Worm (Caenorhabditis elegans) whole organism, L1 larva: ENCODE results near the gene nhr-268.

Experiments
- C04F5.9 ChIP-seq: sonication (generic microtip); optimal IDR thresholded peaks from 2 replicates; lab custom pipeline; 2016; ENCODE audit warnings: missing genetic modification characterization, missing compliant biosample characterization
- aha-1 ChIP-seq: fragments of 150-350 bp; optimal IDR thresholded peaks from 2 replicates; lab custom pipeline; 2014; ENCODE audit warnings: missing biosample characterization, missing genetic modification characterization
- alr-1 ChIP-seq: fragments of 200-800 bp; sonication (Bioruptor generic); optimal IDR thresholded peaks from 2 replicates; lab custom pipeline; 2018; ENCODE audit warnings: borderline replicate concordance, mild to moderate bottlenecking, missing genetic modification characterization, missing compliant biosample characterization
- ama-1 ChIP-seq: fragments of 150-350 bp; optimal IDR thresholded peaks from 2 replicates; lab custom pipeline; 2014
- ceh-63 ChIP-seq: fragments of 200-800 bp; sonication (Bioruptor generic); optimal IDR thresholded peaks from 2 replicates; lab custom pipeline; 2018; ENCODE audit warnings: mild to moderate bottlenecking, missing genetic modification characterization, missing compliant biosample characterization
- ceh-8 ChIP-seq: fragments of 200-800 bp; sonication (Bioruptor generic); optimal IDR thresholded peaks from 2 replicates; lab custom pipeline; 2018; ENCODE audit warnings: mild to moderate bottlenecking, missing genetic modification characterization, moderate library complexity, missing compliant biosample characterization
- ceh-82 ChIP-seq, 3 experiments: fragments of 150-350 bp in 1 of 3; sonication (generic microtip) in 2 of 3; optimal IDR thresholded peaks; 2 replicates each; lab custom pipeline; 2014 to 2017; ENCODE audit warnings: missing biosample characterization in 3 of 3, missing genetic modification characterization in 3 of 3
- ceh-88 ChIP-seq: fragments of 200-800 bp; sonication (Bioruptor generic); IDR thresholded peaks from 2 replicates; pipeline ENCODE4 v1.3.6; 2022; ENCODE audit warnings: missing genetic modification characterization, missing compliant biosample characterization
- dsc-1 ChIP-seq: sonication (generic microtip); optimal IDR thresholded peaks from 2 replicates; lab custom pipeline; 2016; ENCODE audit warnings: mild to moderate bottlenecking, missing genetic modification characterization, missing compliant biosample characterization
- efl-3 ChIP-seq: fragments of 200-800 bp; sonication (Bioruptor generic); optimal IDR thresholded peaks from 2 replicates; lab custom pipeline; 2018; ENCODE audit warnings: mild to moderate bottlenecking, missing genetic modification characterization, missing compliant biosample characterization
- elt-2 ChIP-seq: sonication (generic microtip); optimal IDR thresholded peaks from 2 replicates; lab custom pipeline; 2016; ENCODE audit warnings: missing genetic modification characterization, mild to moderate bottlenecking, inconsistent platforms, missing compliant biosample characterization, missing genetic modification reagents
- elt-3 ChIP-seq, 6 experiments: fragments of 150-350 bp in 1 of 6; sonication (generic microtip); optimal IDR thresholded peaks; 2 replicates each; lab custom pipeline; 2017 to 2018; ENCODE audit warnings: missing biosample characterization in 6 of 6, missing genetic modification characterization in 6 of 6, inconsistent platforms in 1 of 6
- ets-5 ChIP-seq: fragments of 200-800 bp; sonication (Bioruptor generic); IDR thresholded peaks from 2 replicates; pipeline ENCODE4 v1.3.6; 2022; ENCODE audit warnings: missing genetic modification characterization, missing compliant biosample characterization
- fkh-8 ChIP-seq: sonication (generic microtip); optimal IDR thresholded peaks from 2 replicates; lab custom pipeline; 2016; ENCODE audit warnings: mild to moderate bottlenecking, missing genetic modification characterization, missing compliant biosample characterization
- fos-1 ChIP-seq: fragments of 150-350 bp; optimal IDR thresholded peaks from 2 replicates; lab custom pipeline; 2014; ENCODE audit warnings: missing biosample characterization, missing genetic modification characterization
- hlh-4 ChIP-seq: sonication (generic microtip); optimal IDR thresholded peaks from 2 replicates; lab custom pipeline; 2016; ENCODE audit warnings: mild to moderate bottlenecking, missing genetic modification characterization, missing compliant biosample characterization
- jun-1 ChIP-seq: fragments of 150-350 bp; optimal IDR thresholded peaks from 2 replicates; lab custom pipeline; 2014; ENCODE audit warnings: missing biosample characterization, missing genetic modification reagents, missing genetic modification characterization
- lin-35 ChIP-seq, 2 experiments: fragments of 150-350 bp; optimal IDR thresholded peaks; 2 replicates each; lab custom pipeline; 2014; ENCODE audit warnings: missing biosample characterization in 2 of 2, missing genetic modification characterization in 2 of 2, missing genetic modification reagents in 2 of 2
- lin-39 ChIP-seq: fragments of 150-350 bp; optimal IDR thresholded peaks from 2 replicates; lab custom pipeline; 2014; ENCODE audit warnings: missing biosample characterization, missing genetic modification reagents, missing genetic modification characterization
- lir-3 ChIP-seq: sonication (generic microtip); optimal IDR thresholded peaks from 2 replicates; lab custom pipeline; 2016; ENCODE audit warnings: mild to moderate bottlenecking, missing genetic modification characterization, moderate library complexity, missing compliant biosample characterization; ENCODE audit not compliant: poor library complexity
- mdl-1 ChIP-seq, 2 experiments: fragments of 150-350 bp; optimal IDR thresholded peaks; 2 replicates each; lab custom pipeline; 2014 to 2017; ENCODE audit warnings: missing biosample characterization in 2 of 2, missing genetic modification characterization in 2 of 2, inconsistent platforms in 1 of 2
- mef-2 ChIP-seq: fragments of 150-350 bp; optimal IDR thresholded peaks from 2 replicates; lab custom pipeline; 2014; ENCODE audit warnings: missing biosample characterization, missing genetic modification characterization
- mep-1 ChIP-seq: fragments of 150-350 bp; optimal IDR thresholded peaks from 2 replicates; lab custom pipeline; 2014; ENCODE audit warnings: missing biosample characterization, missing genetic modification characterization
- nhr-11 ChIP-seq: fragments of 150-350 bp; optimal IDR thresholded peaks from 2 replicates; lab custom pipeline; 2014; ENCODE audit warnings: missing biosample characterization, missing genetic modification characterization
- nhr-12 ChIP-seq: sonication (generic microtip); optimal IDR thresholded peaks from 2 replicates; lab custom pipeline; 2017; ENCODE audit warnings: missing biosample characterization, missing genetic modification characterization
- nhr-20 ChIP-seq: sonication (generic microtip); optimal IDR thresholded peaks from 2 replicates; lab custom pipeline; 2016; ENCODE audit warnings: mild to moderate bottlenecking, missing genetic modification characterization, missing compliant biosample characterization
- nhr-28 ChIP-seq: fragments of 150-350 bp; optimal IDR thresholded peaks from 2 replicates; lab custom pipeline; 2014; ENCODE audit warnings: missing biosample characterization, missing genetic modification characterization
- nhr-77 ChIP-seq: fragments of 150-350 bp; optimal IDR thresholded peaks from 2 replicates; lab custom pipeline; 2014; ENCODE audit warnings: missing biosample characterization, missing genetic modification characterization
- nhr-85 ChIP-seq: sonication (generic microtip); peaks from one replicate; lab custom pipeline; 2016; ENCODE audit warnings: missing genetic modification characterization, inconsistent platforms, missing compliant biosample characterization
- pag-3 ChIP-seq: sonication (generic microtip); optimal IDR thresholded peaks from 2 replicates; lab custom pipeline; 2017; ENCODE audit warnings: missing genetic modification characterization, mild to moderate bottlenecking, missing compliant biosample characterization, antibody characterized with exemption, borderline replicate concordance; ENCODE audit not compliant: insufficient read depth
- pqm-1 ChIP-seq: sonication (generic microtip); optimal IDR thresholded peaks from 3 replicates; lab custom pipeline; 2017; ENCODE audit warnings: missing biosample characterization, missing genetic modification characterization
- rnt-1 ChIP-seq: sonication (generic microtip); optimal IDR thresholded peaks from 2 replicates; lab custom pipeline; 2016; ENCODE audit warnings: mild to moderate bottlenecking, missing genetic modification characterization, moderate library complexity, missing compliant biosample characterization
- snu-23 ChIP-seq: sonication (generic microtip); optimal IDR thresholded peaks from 2 replicates; lab custom pipeline; 2016; ENCODE audit warnings: missing genetic modification characterization, missing compliant biosample characterization
- swsn-7 ChIP-seq: sonication (generic microtip); optimal IDR thresholded peaks from 2 replicates; lab custom pipeline; 2016; ENCODE audit warnings: missing genetic modification characterization, missing compliant biosample characterization
- tbx-2 ChIP-seq: sonication (generic microtip); optimal IDR thresholded peaks from 2 replicates; lab custom pipeline; 2016; ENCODE audit warnings: missing genetic modification characterization, missing compliant biosample characterization
- unc-130 ChIP-seq: fragments of 150-350 bp; optimal IDR thresholded peaks from 2 replicates; lab custom pipeline; 2017; ENCODE audit warnings: missing biosample characterization, missing genetic modification characterization, inconsistent platforms
- unc-62 ChIP-seq: fragments of 150-350 bp; optimal IDR thresholded peaks from 2 replicates; lab custom pipeline; 2014; ENCODE audit warnings: missing biosample characterization, missing genetic modification reagents, missing genetic modification characterization
- unc-86 ChIP-seq: sonication (generic microtip); optimal IDR thresholded peaks from 2 replicates; lab custom pipeline; 2016; ENCODE audit warnings: missing genetic modification characterization, missing compliant biosample characterization
- xbp-1 ChIP-seq: sonication (generic microtip); optimal IDR thresholded peaks from 2 replicates; lab custom pipeline; 2016; ENCODE audit warnings: missing genetic modification characterization, missing compliant biosample characterization
- ztf-4 ChIP-seq: fragments of 150-350 bp; optimal IDR thresholded peaks from 2 replicates; lab custom pipeline; 2014; ENCODE audit warnings: missing biosample characterization, missing genetic modification characterization

nhr-268 gene

DNA sequence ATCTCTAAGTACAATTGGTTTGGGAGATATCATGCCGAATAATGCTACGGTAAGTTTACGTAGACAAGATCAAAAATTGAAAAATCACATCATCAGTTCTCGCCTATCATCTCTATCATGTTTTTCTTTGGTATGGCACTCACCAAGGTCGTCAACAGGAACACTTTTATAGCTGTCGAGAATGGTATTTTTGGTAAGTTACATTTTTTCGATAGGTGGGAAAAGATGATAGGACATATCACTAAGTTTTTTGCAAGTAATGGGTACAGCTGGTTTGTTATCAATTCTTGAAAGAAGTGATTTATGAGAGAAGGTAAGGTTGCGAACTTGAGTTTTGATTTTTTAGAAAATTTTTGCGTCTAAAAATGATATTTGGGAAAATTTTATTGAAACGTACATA, 17.9 kb downstream of the nhr-268 start (continued):
- TF ChIP-seq jun-1, result no peak
- no peak for TF ChIP-seq swsn-7 (tag; lab: Kevin White, UChicago)
- TF ChIP-seq mef-2 (tag; lab: Kevin White, UChicago), result no peak
- TF ChIP-seq rnt-1 (tag; lab: Kevin White, UChicago), result no peak
- no peak for TF ChIP-seq lin-39
- no peak for TF ChIP-seq unc-130 (tag; lab: Kevin White, UChicago)
- TF ChIP-seq alr-1, result no peak
- no peak for TF ChIP-seq nhr-11 (tag; lab: Kevin White, UChicago)
- no peak for TF ChIP-seq unc-62 (GFP tag; lab: Kevin White, UChicago)
- no peak for TF ChIP-seq unc-86 (tag; lab: Kevin White, UChicago)
- TF ChIP-seq nhr-85 (tag; lab: Kevin White, UChicago), result peak; percentile 90
- TF ChIP-seq mep-1 (tag; lab: Kevin White, UChicago), result no peak
- TF ChIP-seq aha-1 (tag; lab: Kevin White, UChicago), result no peak
- no peak for TF ChIP-seq tbx-2 (tag; lab: Kevin White, UChicago)
- no peak for TF ChIP-seq ztf-4 (tag; lab: Kevin White, UChicago)
- TF ChIP-seq ama-1 (lab: Kevin White, UChicago), result no peak
- TF ChIP-seq ceh-8 (GFP tag; lab: Kevin White, UChicago), result no peak
- TF ChIP-seq ceh-88 (GFP tag; lab: Robert Waterston, UW), result no peak
- TF ChIP-seq ets-5 (GFP tag; lab: Robert Waterston, UW), result no peak
- no peak for TF ChIP-seq fos-1 (tag; lab: Kevin White, UChicago)
- TF ChIP-seq lin-35 (GFP tag; optimal IDR thresholded peaks at IDR 0.05; lab: Kevin White, UChicago), result no peak
- TF ChIP-seq lir-3, result no peak
- peak in 5 of 6 experiments; percentile 32 to 98 (median 74) for TF ChIP-seq elt-3 (tag; optimal IDR thresholded peaks at IDR 0.05; lab: Kevin White, UChicago)
- TF ChIP-seq nhr-77, result no peak
- no peak for TF ChIP-seq snu-23 (GFP tag; lab: Kevin White, UChicago)
- no peak for TF ChIP-seq nhr-28 (tag; lab: Kevin White, UChicago)
- TF ChIP-seq ceh-63, result no peak
- peak; percentile 74 for TF ChIP-seq nhr-20
- no peak for TF ChIP-seq hlh-4 (tag; lab: Kevin White, UChicago)
- TF ChIP-seq C04F5.9 (tag; lab: Kevin White, UChicago), result no peak
- no peak for TF ChIP-seq mdl-1 (tag; optimal IDR thresholded peaks at IDR 0.05; lab: Kevin White, UChicago)
- TF ChIP-seq ceh-82 (tag; optimal IDR thresholded peaks at IDR 0.05; lab: Kevin White, UChicago), result no peak
- TF ChIP-seq, all 84 proteins: peak for 11

DNA sequence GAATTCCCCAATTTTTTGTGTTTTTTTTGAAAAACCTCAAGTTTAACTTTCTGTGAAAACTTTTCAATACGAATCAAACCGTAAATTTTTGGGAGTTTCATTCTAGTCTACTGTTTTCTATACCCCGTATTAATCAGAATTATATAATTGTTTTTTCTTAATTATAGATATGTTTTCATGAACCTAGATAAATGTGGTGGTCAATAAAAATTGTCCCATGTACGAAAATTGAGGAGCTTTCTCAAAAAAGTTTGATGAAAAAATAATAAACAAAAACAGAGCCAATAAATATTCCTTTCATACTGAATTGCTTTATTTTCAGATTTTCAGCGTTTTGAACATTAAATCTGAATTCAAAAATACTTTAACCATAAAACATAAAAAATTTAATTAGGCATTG, 20.3 kb downstream of the nhr-268 start, which contains the start of gene Y6E2A.1:
Gene Y6E2A.1 (minus strand): TSS at position 101 of the 400 bp plus-strand sequence.
- TF ChIP-seq jun-1 (no peak), lir-3 (no peak), nhr-28 (tag; lab: Kevin White, UChicago) (no peak), ets-5 (GFP tag; lab: Robert Waterston, UW) (no peak)

DNA sequence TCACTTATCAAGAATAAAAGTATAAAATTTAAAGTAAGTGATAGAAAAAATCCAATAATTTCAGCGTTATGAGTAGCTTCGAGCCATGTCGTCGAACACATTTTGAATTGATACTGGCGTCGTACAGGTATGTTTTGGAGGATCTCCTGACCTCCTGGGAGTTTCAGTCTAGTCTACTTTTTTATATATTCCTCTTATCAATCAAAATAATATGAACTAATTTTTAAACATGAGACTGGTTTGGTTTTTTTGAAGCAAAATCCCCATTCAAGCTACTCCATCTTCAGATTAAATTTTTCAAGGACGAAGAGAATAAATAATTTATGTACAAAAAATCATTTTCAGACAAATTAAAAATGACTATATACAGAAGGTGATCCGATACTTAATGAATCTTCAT, 21.8 kb downstream of the nhr-268 start, which contains the start of gene str-101:
Gene str-101 (minus strand): TSS at position 101 of the 400 bp plus-strand sequence.
- TF ChIP-seq efl-3 (GFP tag; lab: Kevin White, UChicago), result no peak
- no peak for TF ChIP-seq xbp-1 (tag; lab: Kevin White, UChicago)
- TF ChIP-seq fkh-8, result no peak
- no peak for TF ChIP-seq unc-130 (tag; lab: Kevin White, UChicago)
- TF ChIP-seq dsc-1 (tag; lab: Kevin White, UChicago), result no peak
- no peak for TF ChIP-seq alr-1
- TF ChIP-seq pag-3, result no peak
- TF ChIP-seq nhr-12 (tag; lab: Kevin White, UChicago), result no peak
- no peak for TF ChIP-seq aha-1 (tag; lab: Kevin White, UChicago)

ce11 chrV:15712385-15712784, 22.3 kb downstream of the nhr-268 start:
- TF ChIP-seq elt-2 (tag; lab: Kevin White, UChicago), result peak; percentile 50
- no peak for TF ChIP-seq pqm-1 (tag; lab: Kevin White, UChicago)
- TF ChIP-seq, all 84 proteins: peak for 1
